Worm (Caenorhabditis elegans) whole organism, early embryonic: ENCODE data around the gene pri-1.

ENCODE experiments used
- B0310.2 ChIP-seq: sonication (generic microtip); optimal IDR thresholded peaks from 2 replicates; lab custom pipeline; 2016; ENCODE audit warnings: mild to moderate bottlenecking, missing genetic modification characterization, missing compliant biosample characterization
- F13C5.2 ChIP-seq: sonication (generic microtip); optimal IDR thresholded peaks from 2 replicates; lab custom pipeline; 2017; ENCODE audit warnings: mild to moderate bottlenecking, missing genetic modification characterization, inconsistent platforms, missing compliant biosample characterization
- aly-1 ChIP-seq: sonication (generic microtip); optimal IDR thresholded peaks from 2 replicates; lab custom pipeline; 2016; ENCODE audit warnings: missing genetic modification characterization, missing compliant biosample characterization
- ama-1 ChIP-seq: fragments of 150-350 bp; optimal IDR thresholded peaks from 2 replicates; lab custom pipeline; 2014
- ceh-36 ChIP-seq: sonication (generic microtip); optimal IDR thresholded peaks from 2 replicates; lab custom pipeline; 2016; ENCODE audit warnings: missing genetic modification characterization, inconsistent platforms, missing compliant biosample characterization
- ets-7 ChIP-seq: sonication (generic microtip); optimal IDR thresholded peaks from 2 replicates; lab custom pipeline; 2016; ENCODE audit warnings: missing genotype, missing genetic modification characterization, missing compliant biosample characterization
- flt-1 ChIP-seq: fragments of 200-800 bp; sonication (Bioruptor generic); IDR thresholded peaks from 2 replicates; pipeline ENCODE4 v1.3.6; 2022; ENCODE audit warnings: missing genetic modification characterization, missing compliant biosample characterization
- hnd-1 ChIP-seq: sonication (generic microtip); optimal IDR thresholded peaks from 2 replicates; lab custom pipeline; 2016; ENCODE audit warnings: missing genetic modification characterization, missing compliant biosample characterization
- scrt-1 ChIP-seq: fragments of 200-800 bp; sonication (Bioruptor generic); IDR thresholded peaks from 2 replicates; pipeline ENCODE4 v1.3.6; 2022; ENCODE audit warnings: missing genetic modification characterization, missing compliant biosample characterization
- sea-1 ChIP-seq: fragments of 200-800 bp; sonication (Bioruptor generic); conservative IDR thresholded peaks from 2 replicates; pipeline ENCODE4 v1.3.6; 2022; ENCODE audit warnings: missing genetic modification characterization, missing compliant biosample characterization
- tbx-11 ChIP-seq: fragments of 200-800 bp; sonication (Bioruptor generic); IDR thresholded peaks from 2 replicates; pipeline ENCODE4 v1.3.6; 2022; ENCODE audit warnings: missing genetic modification characterization, missing compliant biosample characterization
- tra-4 ChIP-seq: sonication (generic microtip); optimal IDR thresholded peaks from 2 replicates; lab custom pipeline; 2017; ENCODE audit warnings: missing genetic modification characterization, missing compliant biosample characterization

DNA sequence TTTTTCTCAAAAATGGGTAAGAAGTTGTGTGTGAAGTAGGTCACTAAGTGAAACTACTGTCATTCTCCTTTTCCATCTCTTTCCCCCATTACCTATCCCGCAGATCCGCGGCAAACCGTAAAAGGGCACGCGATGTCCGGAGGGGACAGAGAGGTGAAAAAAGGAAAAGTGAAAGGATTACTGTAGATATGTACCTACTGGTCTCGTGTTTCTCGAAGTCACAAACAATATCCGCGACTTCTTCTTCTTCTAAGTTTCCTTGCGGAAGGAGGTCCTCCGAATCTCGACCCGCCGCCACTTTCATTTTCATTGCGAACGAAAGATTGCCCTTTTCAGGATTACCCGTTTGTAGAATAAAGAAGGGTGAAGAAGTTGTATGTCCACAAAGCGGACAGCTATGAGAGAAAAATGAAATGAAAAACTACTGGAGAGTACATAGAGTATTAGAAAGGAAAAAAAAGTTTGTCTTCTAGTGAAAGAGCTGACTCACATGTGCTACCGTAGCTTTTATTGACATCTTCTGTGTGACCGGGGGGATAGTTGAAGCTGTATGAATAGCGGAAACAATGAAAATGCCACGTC, 32.5 kb upstream of the pri-1 start:
- TF ChIP-seq F13C5.2 (no peak), tra-4 (tag; lab: Kevin White, UChicago) (no peak), ama-1 (lab: Kevin White, UChicago) (no peak), B0310.2 (tag; lab: Kevin White, UChicago) (no peak), ceh-36 (tag; lab: Kevin White, UChicago) (no peak), sea-1 (no peak), ets-7 (tag; lab: Kevin White, UChicago) (no peak), hnd-1 (tag; lab: Kevin White, UChicago) (no peak), flt-1 (GFP tag; lab: Robert Waterston, UW) (no peak), scrt-1 (no peak), aly-1 (no peak), tbx-11 (GFP tag; lab: Robert Waterston, UW) (no peak)
